Worm (Caenorhabditis elegans) whole organism, young adult: ENCODE data around the gene F02H6.7.

ENCODE experiments used
- C17E4.6 ChIP-seq: fragments of 200-800 bp; sonication (Bioruptor generic); IDR thresholded peaks from 2 replicates; pipeline ENCODE4 v1.3.6; 2022; ENCODE audit warnings: missing genetic modification reagents, missing genetic modification characterization, missing compliant biosample characterization
- F23B12.7 ChIP-seq: sonication (generic microtip); optimal IDR thresholded peaks from 2 replicates; lab custom pipeline; 2017; ENCODE audit warnings: missing genetic modification characterization, mild to moderate bottlenecking, missing compliant biosample characterization, antibody characterized with exemption, moderate library complexity; ENCODE audit not compliant: insufficient read depth
- F33H1.4 ChIP-seq: fragments of 200-800 bp; sonication (Bioruptor generic); IDR thresholded peaks from 2 replicates; pipeline ENCODE4 v1.3.6; 2022; ENCODE audit warnings: missing genetic modification reagents, missing genetic modification characterization, missing compliant biosample characterization
- F37B4.10 ChIP-seq: fragments of 200-800 bp; sonication (Bioruptor generic); IDR thresholded peaks from 2 replicates; pipeline ENCODE4 v1.3.6; 2022; ENCODE audit warnings: missing genetic modification characterization, missing compliant biosample characterization
- Y56A3A.18 ChIP-seq: fragments of 200-800 bp; sonication (Bioruptor generic); IDR thresholded peaks from 2 replicates; pipeline ENCODE4 v1.3.6; 2022; ENCODE audit warnings: missing genetic modification reagents, missing genetic modification characterization, missing compliant biosample characterization
- Y79H2A.3 ChIP-seq: fragments of 200-800 bp; sonication (Bioruptor generic); conservative IDR thresholded peaks from 2 replicates; pipeline ENCODE4 v1.3.6; 2022; ENCODE audit warnings: missing genetic modification reagents, missing genetic modification characterization, missing compliant biosample characterization
- attf-5 ChIP-seq: fragments of 200-800 bp; sonication (Bioruptor generic); optimal IDR thresholded peaks from 2 replicates; lab custom pipeline; 2018; ENCODE audit warnings: mild to moderate bottlenecking, missing genetic modification characterization, missing compliant biosample characterization
- cebp-1 ChIP-seq, 2 experiments: fragments of 200-800 bp in 1 of 2; sonication (Bioruptor generic) in 1 of 2; sonication (generic microtip) in 1 of 2; IDR thresholded peaks in 1 of 2; optimal IDR thresholded peaks in 1 of 2; 2 replicates each; pipeline versions ENCODE4 v1.3.6 to Lab custom; 2017 to 2022; ENCODE audit warnings: missing compliant biosample characterization in 2 of 2, missing genetic modification characterization in 2 of 2, mild to moderate bottlenecking in 1 of 2, missing genetic modification reagents in 1 of 2, moderate library complexity in 1 of 2
- ceh-100 ChIP-seq: fragments of 200-800 bp; sonication (Bioruptor generic); IDR thresholded peaks from 2 replicates; pipeline ENCODE4 v1.3.6; 2022; ENCODE audit warnings: missing genetic modification reagents, missing genetic modification characterization, missing compliant biosample characterization
- dox-1 ChIP-seq: fragments of 200-800 bp; sonication (Bioruptor generic); IDR thresholded peaks from 2 replicates; pipeline ENCODE4 v1.3.6; 2022; ENCODE audit warnings: missing genetic modification reagents, missing genetic modification characterization, missing compliant biosample characterization
- ekl-4 ChIP-seq: fragments of 200-800 bp; sonication (Bioruptor generic); IDR thresholded peaks from 2 replicates; pipeline ENCODE4 v1.3.6; 2022; ENCODE audit warnings: missing genetic modification reagents, missing genetic modification characterization, missing compliant biosample characterization
- hrde-1 ChIP-seq: sonication (generic microtip); optimal IDR thresholded peaks from 2 replicates; lab custom pipeline; 2016; ENCODE audit warnings: missing genetic modification characterization, mild to moderate bottlenecking, missing compliant biosample characterization, moderate library complexity, missing genotype, missing genetic modification reagents, borderline replicate concordance
- lin-26 ChIP-seq: fragments of 200-800 bp; sonication (Bioruptor generic); IDR thresholded peaks from 2 replicates; pipeline ENCODE4 v1.3.6; 2022; ENCODE audit warnings: missing genetic modification reagents, missing genetic modification characterization, missing compliant biosample characterization
- lin-40 ChIP-seq: sonication (generic microtip); optimal IDR thresholded peaks from 2 replicates; lab custom pipeline; 2016; ENCODE audit warnings: missing genetic modification characterization, mild to moderate bottlenecking, missing compliant biosample characterization, missing genotype, missing genetic modification reagents
- lin-54 ChIP-seq: fragments of 200-800 bp; sonication (Bioruptor generic); optimal IDR thresholded peaks from 2 replicates; lab custom pipeline; 2018; ENCODE audit warnings: mild to moderate bottlenecking, missing genetic modification characterization, missing compliant biosample characterization
- lsy-27 ChIP-seq: sonication (generic microtip); optimal IDR thresholded peaks from 2 replicates; lab custom pipeline; 2017; ENCODE audit warnings: missing genetic modification characterization, mild to moderate bottlenecking, missing compliant biosample characterization, antibody characterized with exemption, missing genotype, borderline replicate concordance; ENCODE audit not compliant: insufficient read depth
- madf-10 ChIP-seq: sonication (generic microtip); optimal IDR thresholded peaks from 2 replicates; lab custom pipeline; 2016; ENCODE audit warnings: mild to moderate bottlenecking, missing genetic modification characterization, missing compliant biosample characterization
- ztf-18 ChIP-seq: sonication (generic microtip); optimal IDR thresholded peaks from 2 replicates; lab custom pipeline; 2016; ENCODE audit warnings: missing genotype, mild to moderate bottlenecking, missing genetic modification characterization, missing compliant biosample characterization
- ztf-26 ChIP-seq: sonication (generic microtip); optimal IDR thresholded peaks from 2 replicates; lab custom pipeline; 2017; ENCODE audit warnings: missing genetic modification characterization, missing compliant biosample characterization

Gene F02H6.7

ce11 chrIV:14176373-14176772 is 51.6 kb downstream of the F02H6.7 start, which contains the start of gene R05A10.3:
Gene R05A10.3, minus strand, starts transcription at chrIV:14176473.
- TF ChIP-seq lsy-27 (no peak), cebp-1 (GFP tag; IDR thresholded peaks at IDR 0.05; lab: Robert Waterston, UW) (no peak), cebp-1 (tag; optimal IDR thresholded peaks at IDR 0.05; lab: Kevin White, UChicago) (no peak), dox-1 (GFP tag; lab: Robert Waterston, UW) (no peak), ztf-18 (tag; lab: Kevin White, UChicago) (no peak), Y79H2A.3 (GFP tag; lab: Robert Waterston, UW) (no peak), lin-54 (GFP tag; lab: Kevin White, UChicago) (no peak), lin-40 (tag; lab: Kevin White, UChicago) (no peak), ceh-100 (GFP tag; lab: Robert Waterston, UW) (no peak), madf-10 (no peak), ekl-4 (GFP tag; lab: Robert Waterston, UW) (no peak), ztf-26 (no peak), F37B4.10 (GFP tag; lab: Robert Waterston, UW) (no peak), Y56A3A.18 (GFP tag; lab: Robert Waterston, UW) (no peak), attf-5 (GFP tag; lab: Kevin White, UChicago) (no peak), hrde-1 (no peak), lin-26 (GFP tag; lab: Robert Waterston, UW) (no peak), F23B12.7 (no peak), C17E4.6 (no peak), F33H1.4 (no peak)
